Worm (Caenorhabditis elegans) whole organism, young adult: ENCODE results near the gene F32H5.3.

Experiments
- F52B5.7 ChIP-seq: sonication (generic microtip); optimal IDR thresholded peaks from 2 replicates; lab custom pipeline; 2016; ENCODE audit warnings: mild to moderate bottlenecking, missing genetic modification characterization, missing compliant biosample characterization
- K11D2.4 ChIP-seq: fragments of 200-800 bp; sonication (Bioruptor generic); IDR thresholded peaks from 2 replicates; pipeline ENCODE4 v1.3.6; 2022; ENCODE audit warnings: missing genetic modification reagents, missing genetic modification characterization, missing compliant biosample characterization
- atf-7 ChIP-seq: sonication (generic microtip); optimal IDR thresholded peaks from 2 replicates; lab custom pipeline; 2017; ENCODE audit warnings: mild to moderate bottlenecking, missing genetic modification characterization, missing compliant biosample characterization
- cebp-2 ChIP-seq: fragments of 200-800 bp; sonication (Bioruptor generic); IDR thresholded peaks from 2 replicates; pipeline ENCODE4 v1.3.6; 2022; ENCODE audit warnings: missing genetic modification characterization, missing compliant biosample characterization
- ceh-58 ChIP-seq: fragments of 200-800 bp; sonication (Bioruptor generic); IDR thresholded peaks from 2 replicates; pipeline ENCODE4 v1.3.6; 2022; ENCODE audit warnings: missing genetic modification characterization, missing compliant biosample characterization
- ets-4 ChIP-seq: fragments of 200-800 bp; sonication (Bioruptor generic); optimal IDR thresholded peaks from 2 replicates; lab custom pipeline; 2018; ENCODE audit warnings: mild to moderate bottlenecking, missing genetic modification characterization, missing compliant biosample characterization
- lin-40 ChIP-seq: sonication (generic microtip); optimal IDR thresholded peaks from 2 replicates; lab custom pipeline; 2016; ENCODE audit warnings: missing genetic modification characterization, mild to moderate bottlenecking, missing compliant biosample characterization, missing genotype, missing genetic modification reagents
- lsl-1 ChIP-seq: fragments of 200-800 bp; sonication (Bioruptor generic); optimal IDR thresholded peaks from 2 replicates; lab custom pipeline; 2018; ENCODE audit warnings: mild to moderate bottlenecking, missing genetic modification characterization, moderate library complexity, missing compliant biosample characterization
- madf-10 ChIP-seq: sonication (generic microtip); optimal IDR thresholded peaks from 2 replicates; lab custom pipeline; 2016; ENCODE audit warnings: mild to moderate bottlenecking, missing genetic modification characterization, missing compliant biosample characterization
- mes-4 ChIP-seq: sonication (generic microtip); optimal IDR thresholded peaks from 2 replicates; lab custom pipeline; 2016; ENCODE audit warnings: missing genotype, missing genetic modification characterization, missing compliant biosample characterization
- tlf-1 ChIP-seq: fragments of 200-800 bp; sonication (Bioruptor generic); optimal IDR thresholded peaks from 2 replicates; lab custom pipeline; 2018; ENCODE audit warnings: mild to moderate bottlenecking, missing genetic modification characterization, missing compliant biosample characterization
- xnd-1 ChIP-seq: sonication (generic microtip); optimal IDR thresholded peaks from 2 replicates; lab custom pipeline; 2016; ENCODE audit warnings: missing genotype, missing genetic modification reagents, missing genetic modification characterization, missing compliant biosample characterization

DNA sequence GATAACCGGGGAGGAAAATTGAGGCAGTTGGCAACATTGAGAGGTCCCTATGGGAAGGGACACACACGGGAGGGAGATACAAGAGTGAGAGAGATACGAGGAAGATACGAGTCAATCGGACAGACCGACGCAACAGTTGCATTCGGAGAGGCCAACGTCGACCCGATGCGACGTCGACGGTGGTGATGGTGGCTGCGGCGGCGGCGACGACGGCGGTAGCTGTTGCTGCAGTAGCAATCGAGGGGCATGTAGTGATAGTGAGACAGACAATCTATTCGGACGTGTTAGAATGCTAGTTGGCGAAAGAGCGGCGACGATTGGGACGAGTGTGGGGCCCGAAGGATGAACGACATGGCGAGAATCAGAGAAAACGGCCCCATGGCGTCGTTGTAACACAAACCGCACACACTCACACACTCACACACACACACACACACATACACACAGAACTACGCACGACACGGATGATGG is 34.2 kb downstream of the F32H5.3 start:
- TF ChIP-seq tlf-1 (GFP tag; lab: Kevin White, UChicago) (no peak), ets-4 (GFP tag; lab: Kevin White, UChicago) (no peak), K11D2.4 (GFP tag; lab: Robert Waterston, UW) (0 out of 2 replicates have a peak, but pooled peaks have one; percentile 13), xnd-1 (no peak), madf-10 (tag; lab: Kevin White, UChicago) (no peak), lsl-1 (GFP tag; lab: Kevin White, UChicago) (no peak), ceh-58 (no peak), F52B5.7 (tag; lab: Kevin White, UChicago) (no peak), cebp-2 (GFP tag; lab: Robert Waterston, UW) (no peak), atf-7 (tag; lab: Kevin White, UChicago) (no peak), mes-4 (tag; lab: Kevin White, UChicago) (no peak), lin-40 (no peak)
